Fruit fly (Drosophila melanogaster) whole organism, embryonic: Measurements from ENCODE around the gene CG7423.

Experiments
- Abd-B ChIP-seq: fragments of 200-800 bp; sonication (Bioruptor generic); optimal IDR thresholded peaks from 2 replicates; lab custom pipeline; 2018; ENCODE audit warnings: missing biosample characterization, mild to moderate bottlenecking, missing genetic modification characterization, moderate library complexity
- BEAF-32 ChIP-seq: fragments of 200-800 bp; sonication (Bioruptor generic); optimal IDR thresholded peaks from 3 replicates; lab custom pipeline; 2017; ENCODE audit warnings: missing biosample characterization, missing genetic modification characterization, mild to moderate bottlenecking, moderate library complexity, missing genetic modification reagents
- Blimp-1 ChIP-seq: fragments of 200-800 bp; sonication (Bioruptor generic); optimal IDR thresholded peaks from 3 replicates; lab custom pipeline; 2018; ENCODE audit warnings: missing biosample characterization, missing genetic modification characterization, mild to moderate bottlenecking, moderate library complexity, missing genetic modification reagents
- CG10274 ChIP-seq: fragments of 200-800 bp; sonication (Bioruptor generic); optimal IDR thresholded peaks from 3 replicates; lab custom pipeline; 2017; ENCODE audit warnings: missing biosample characterization, mild to moderate bottlenecking, missing genetic modification characterization
- CG10366 ChIP-seq: fragments of 200-800 bp; sonication (Bioruptor generic); IDR thresholded peaks from 2 replicates; pipeline ENCODE4 v1.3.6; 2022; ENCODE audit warnings: missing biosample characterization, missing genetic modification characterization
- CG12219 ChIP-seq: fragments of 200-800 bp; sonication (Bioruptor generic); optimal IDR thresholded peaks from 3 replicates; lab custom pipeline; 2018; ENCODE audit warnings: missing biosample characterization, mild to moderate bottlenecking, missing genetic modification characterization
- CG13424 ChIP-seq: fragments of 200-800 bp; sonication (Bioruptor generic); optimal IDR thresholded peaks from 2 replicates; lab custom pipeline; 2019; ENCODE audit warnings: missing biosample characterization, mild to moderate bottlenecking, missing genetic modification characterization, moderate library complexity
- CG14441 ChIP-seq: fragments of 200-800 bp; sonication (Bioruptor generic); IDR thresholded peaks from 2 replicates; pipeline ENCODE4 v1.3.6; 2022; ENCODE audit warnings: missing biosample characterization, missing genetic modification characterization
- CG15011 ChIP-seq: fragments of 200-800 bp; sonication (Bioruptor generic); optimal IDR thresholded peaks from 3 replicates; lab custom pipeline; 2018; ENCODE audit warnings: missing biosample characterization, mild to moderate bottlenecking, missing genetic modification characterization
- CG16815 ChIP-seq: fragments of 200-800 bp; sonication (Bioruptor generic); optimal IDR thresholded peaks from 3 replicates; lab custom pipeline; 2017; ENCODE audit warnings: missing biosample characterization, mild to moderate bottlenecking, missing genetic modification characterization
- CG2202 ChIP-seq: fragments of 200-800 bp; sonication (Bioruptor generic); optimal IDR thresholded peaks from 2 replicates; lab custom pipeline; 2018; ENCODE audit warnings: missing biosample characterization, mild to moderate bottlenecking, missing genetic modification characterization
- CG2712 ChIP-seq: fragments of 200-800 bp; optimal IDR thresholded peaks from 3 replicates; lab custom pipeline; 2019; ENCODE audit warnings: missing biosample characterization, mild to moderate bottlenecking, missing genetic modification characterization, moderate library complexity
- CG31441 ChIP-seq: fragments of 200-800 bp; sonication (Bioruptor generic); IDR thresholded peaks from 2 replicates; pipeline ENCODE4 v1.3.6; 2022; ENCODE audit warnings: missing biosample characterization, missing genetic modification characterization
- CG32772 ChIP-seq: fragments of 200-800 bp; sonication (Bioruptor generic); IDR thresholded peaks from 2 replicates; pipeline ENCODE4 v1.3.6; 2022; ENCODE audit warnings: missing biosample characterization, missing genetic modification characterization
- CG4617 ChIP-seq: fragments of 200-800 bp; sonication (Bioruptor generic); optimal IDR thresholded peaks from 3 replicates; lab custom pipeline; 2016; ENCODE audit warnings: missing biosample characterization, missing genetic modification characterization, borderline replicate concordance
- CG4820 ChIP-seq: fragments of 200-800 bp; sonication (Bioruptor generic); optimal IDR thresholded peaks from 3 replicates; lab custom pipeline; 2016; ENCODE audit warnings: missing biosample characterization, missing genetic modification characterization
- CG5245 ChIP-seq: fragments of 200-800 bp; sonication (Bioruptor generic); optimal IDR thresholded peaks from 3 replicates; lab custom pipeline; 2016; ENCODE audit warnings: missing biosample characterization, missing genetic modification characterization
- CG7786 ChIP-seq: fragments of 200-800 bp; sonication (Bioruptor generic); optimal IDR thresholded peaks from 2 replicates; lab custom pipeline; 2016; ENCODE audit warnings: missing biosample characterization, missing genetic modification characterization
- CG7987 ChIP-seq: fragments of 200-800 bp; sonication (Bioruptor generic); optimal IDR thresholded peaks from 2 replicates; lab custom pipeline; 2018; ENCODE audit warnings: missing biosample characterization, mild to moderate bottlenecking, missing genetic modification characterization, moderate library complexity
- CG8944 ChIP-seq: fragments of 200-800 bp; sonication (Bioruptor generic); optimal IDR thresholded peaks from 3 replicates; lab custom pipeline; 2016; ENCODE audit warnings: missing biosample characterization, missing genetic modification characterization
- CG9215 ChIP-seq: fragments of 200-800 bp; sonication (Bioruptor generic); IDR thresholded peaks from 2 replicates; pipeline ENCODE4 v1.3.6; 2022; ENCODE audit warnings: missing biosample characterization, missing genetic modification characterization
- CG9817 ChIP-seq: fragments of 200-800 bp; sonication (Bioruptor generic); optimal IDR thresholded peaks from 2 replicates; lab custom pipeline; 2018; ENCODE audit warnings: missing biosample characterization, mild to moderate bottlenecking, missing genetic modification characterization, moderate library complexity
- CrebB ChIP-seq: fragments of 200-800 bp; sonication (Bioruptor generic); optimal IDR thresholded peaks from 3 replicates; lab custom pipeline; 2018; ENCODE audit warnings: missing biosample characterization, mild to moderate bottlenecking, missing genetic modification characterization
- Dad ChIP-seq: fragments of 200-800 bp; sonication (Bioruptor generic); optimal IDR thresholded peaks from 3 replicates; lab custom pipeline; 2016; ENCODE audit warnings: missing biosample characterization, missing genetic modification characterization
- Dip3 ChIP-seq: fragments of 200-800 bp; sonication (Bioruptor generic); optimal IDR thresholded peaks from 3 replicates; lab custom pipeline; 2016; ENCODE audit warnings: missing biosample characterization, missing genetic modification characterization
- E2f1 ChIP-seq: fragments of 200-800 bp; sonication (Bioruptor generic); IDR thresholded peaks from 2 replicates; pipeline ENCODE4 v1.3.6; 2022; ENCODE audit warnings: missing biosample characterization, missing genetic modification characterization
- Fer2 ChIP-seq: fragments of 200-800 bp; sonication (Bioruptor generic); optimal IDR thresholded peaks from 2 replicates; lab custom pipeline; 2018; ENCODE audit warnings: missing biosample characterization, mild to moderate bottlenecking, missing genetic modification characterization, moderate library complexity
- HLH3B ChIP-seq: fragments of 200-800 bp; sonication (Bioruptor generic); IDR thresholded peaks from 2 replicates; pipeline ENCODE4 v1.3.6; 2022; ENCODE audit warnings: missing biosample characterization, missing genetic modification characterization
- Lhr ChIP-seq: fragments of 200-800 bp; sonication (Bioruptor generic); optimal IDR thresholded peaks from 3 replicates; lab custom pipeline; 2017; ENCODE audit warnings: mild to moderate bottlenecking, missing biosample characterization, missing genetic modification reagents, missing genetic modification characterization
- Lim3 ChIP-seq: fragments of 200-800 bp; sonication (Bioruptor generic); IDR thresholded peaks from 2 replicates; pipeline ENCODE4 v1.3.6; 2022; ENCODE audit warnings: missing biosample characterization, missing genetic modification characterization
- NFAT ChIP-seq: fragments of 200-800 bp; sonication (Bioruptor generic); IDR thresholded peaks from 2 replicates; pipeline ENCODE4 v1.3.6; 2022; ENCODE audit warnings: missing biosample characterization, missing genetic modification characterization
- Nf-YB ChIP-seq: fragments of 200-800 bp; sonication (Bioruptor generic); optimal IDR thresholded peaks from 3 replicates; lab custom pipeline; 2019; ENCODE audit warnings: missing biosample characterization, mild to moderate bottlenecking, missing genetic modification characterization, moderate library complexity
- az2 ChIP-seq: fragments of 200-800 bp; sonication (Bioruptor generic); optimal IDR thresholded peaks from 3 replicates; lab custom pipeline; 2016; ENCODE audit warnings: missing biosample characterization, missing genetic modification characterization
- chn ChIP-seq: fragments of 200-800 bp; sonication (Bioruptor generic); optimal IDR thresholded peaks from 2 replicates; lab custom pipeline; 2016; ENCODE audit warnings: missing biosample characterization, missing genetic modification characterization
- crp ChIP-seq, 2 experiments: fragments of 200-800 bp; sonication (Bioruptor generic); optimal IDR thresholded peaks; 2 replicates in 1 of 2; 3 replicates in 1 of 2; lab custom pipeline; 2017; ENCODE audit warnings: missing biosample characterization in 2 of 2, missing genetic modification characterization in 2 of 2, mild to moderate bottlenecking in 1 of 2, moderate library complexity in 1 of 2
- ems ChIP-seq: fragments of 200-800 bp; sonication (Bioruptor generic); optimal IDR thresholded peaks from 3 replicates; lab custom pipeline; 2016; ENCODE audit warnings: missing biosample characterization, missing genetic modification characterization
- eve ChIP-seq, 2 experiments: fragments of >200 bp; optimal IDR thresholded peaks; 2 replicates each; lab custom pipeline; 2017; ENCODE audit warnings: missing biosample characterization in 2 of 2, missing genetic modification characterization in 2 of 2
- eyg ChIP-seq: fragments of 200-800 bp; sonication (Bioruptor generic); optimal IDR thresholded peaks from 3 replicates; lab custom pipeline; 2016; ENCODE audit warnings: missing biosample characterization, missing genetic modification characterization
- fd64A ChIP-seq: fragments of 200-800 bp; sonication (Bioruptor generic); optimal IDR thresholded peaks from 3 replicates; lab custom pipeline; 2018; ENCODE audit warnings: missing biosample characterization, mild to moderate bottlenecking, missing genetic modification characterization
- gcm2 ChIP-seq: fragments of 200-800 bp; sonication (Bioruptor generic); optimal IDR thresholded peaks from 2 replicates; lab custom pipeline; 2016; ENCODE audit warnings: missing biosample characterization, missing genetic modification characterization
- hth ChIP-seq: fragments of >200 bp; optimal IDR thresholded peaks from 2 replicates; lab custom pipeline; 2017; ENCODE audit warnings: inconsistent platforms
- insv ChIP-seq, 2 experiments: fragments of 200-800 bp; sonication (Bioruptor generic); optimal IDR thresholded peaks; 3 replicates each; lab custom pipeline; 2016 to 2018; ENCODE audit warnings: missing biosample characterization in 2 of 2, missing genetic modification characterization in 2 of 2
- org-1 ChIP-seq: fragments of 200-800 bp; sonication (Bioruptor generic); optimal IDR thresholded peaks from 2 replicates; lab custom pipeline; 2017; ENCODE audit warnings: missing biosample characterization, missing genetic modification characterization
- otp ChIP-seq: fragments of 200-800 bp; sonication (Bioruptor generic); IDR thresholded peaks from 3 replicates; pipeline ENCODE4, ENCODE4 v1.3.6; 2022; ENCODE audit warnings: missing biosample characterization, missing genetic modification characterization
- pb ChIP-seq: fragments of 200-800 bp; sonication (Bioruptor generic); optimal IDR thresholded peaks from 3 replicates; lab custom pipeline; 2016; ENCODE audit warnings: missing biosample characterization, missing genetic modification characterization
- pfk ChIP-seq: fragments of 200-800 bp; sonication (Bioruptor generic); optimal IDR thresholded peaks from 2 replicates; lab custom pipeline; 2018; ENCODE audit warnings: missing biosample characterization, mild to moderate bottlenecking, missing genetic modification characterization, moderate library complexity
- salm ChIP-seq: fragments of 200-800 bp; sonication (Bioruptor generic); optimal IDR thresholded peaks from 2 replicates; lab custom pipeline; 2018; ENCODE audit warnings: missing biosample characterization, mild to moderate bottlenecking, missing genetic modification characterization
- seq ChIP-seq: fragments of 200-800 bp; sonication (Bioruptor generic); IDR thresholded peaks from 2 replicates; pipeline ENCODE4 v1.3.6; 2022; ENCODE audit warnings: missing biosample characterization, missing genetic modification characterization
- shn ChIP-seq: fragments of 200-800 bp; sonication (Bioruptor generic); optimal IDR thresholded peaks from 3 replicates; lab custom pipeline; 2016; ENCODE audit warnings: missing biosample characterization, missing genetic modification characterization
- ttk ChIP-seq: fragments of 200-800 bp; sonication (Bioruptor generic); IDR thresholded peaks from 2 replicates; pipeline ENCODE4 v2.1.2; 2022; ENCODE audit warnings: missing biosample characterization, missing genetic modification characterization
- wdn ChIP-seq: fragments of 200-800 bp; sonication (Bioruptor generic); IDR thresholded peaks from 2 replicates; pipeline ENCODE4 v1.3.6; 2022; ENCODE audit warnings: missing biosample characterization, missing genetic modification characterization

The CG7423 gene

dm6 chrX:19106842-19107557, 23.9 kb upstream of the CG7423 start (continued):
- no peak for TF ChIP-seq NFAT
- peak; percentile 1 for TF ChIP-seq CG12219 (GFP tag; lab: Kevin White, UChicago)
- no peak for TF ChIP-seq az2 (GFP tag; lab: Kevin White, UChicago)
- peak; percentile 56 for TF ChIP-seq Abd-B (GFP tag; lab: Kevin White, UChicago)
- TF ChIP-seq E2f1 (GFP tag; lab: Robert Waterston, UW) = peak; percentile 32; the same call in 1 of the 2 replicates
- no peak for TF ChIP-seq CG32772 (GFP tag; lab: Robert Waterston, UW)
- no peak for TF ChIP-seq hth (lab: Kevin White, UChicago)
- TF ChIP-seq insv (GFP tag; optimal IDR thresholded peaks at IDR 0.05; lab: Kevin White, UChicago) = no peak
- no peak for TF ChIP-seq ttk
- TF ChIP-seq CG7987 (GFP tag; lab: Kevin White, UChicago) = no peak
- no peak for TF ChIP-seq ems (GFP tag; lab: Kevin White, UChicago)
- TF ChIP-seq CG15011 (GFP tag; lab: Kevin White, UChicago) = no peak
- TF ChIP-seq CG5245 (GFP tag; lab: Kevin White, UChicago) = no peak
- TF ChIP-seq HLH3B (GFP tag; lab: Robert Waterston, UW) = peak; percentile 42; the same call in 1 of the 2 replicates
- peak; percentile 39; the same call in 1 of the 2 replicates for TF ChIP-seq CG31441 (GFP tag; lab: Robert Waterston, UW)
- no peak for TF ChIP-seq CG10366 (GFP tag; lab: Robert Waterston, UW)
- TF ChIP-seq gcm2 (GFP tag; lab: Kevin White, UChicago) = no peak
- no peak for TF ChIP-seq otp
- peak; percentile 39 for TF ChIP-seq CG2712 (tag; lab: Kevin White, UChicago)
- TF ChIP-seq fd64A (GFP tag; lab: Kevin White, UChicago) = no peak
- TF ChIP-seq Blimp-1 = peak; percentile 13
- TF ChIP-seq CG4820 = peak; percentile 44
- no peak for TF ChIP-seq pb (GFP tag; lab: Kevin White, UChicago)
- TF ChIP-seq CG16815 (GFP tag; lab: Kevin White, UChicago) = peak; percentile 11
- TF ChIP-seq salm (tag; lab: Kevin White, UChicago) = no peak
- no peak for TF ChIP-seq CG14441 (GFP tag; lab: Robert Waterston, UW)
- TF ChIP-seq wdn (GFP tag; lab: Robert Waterston, UW) = no peak
- TF ChIP-seq CG8944 (GFP tag; lab: Kevin White, UChicago) = no peak
- TF ChIP-seq CG9215 (GFP tag; lab: Robert Waterston, UW) = peak; percentile 26; the same call in 1 of the 2 replicates
- TF ChIP-seq Nf-YB (GFP tag; lab: Kevin White, UChicago) = no peak
- no peak for TF ChIP-seq CG7786
- TF ChIP-seq CG10274 (GFP tag; lab: Kevin White, UChicago) = peak; percentile 10
- TF ChIP-seq Dip3 = no peak
- TF ChIP-seq pfk (GFP tag; lab: Kevin White, UChicago) = no peak
- TF ChIP-seq CrebB (tag; lab: Kevin White, UChicago) = no peak
- TF ChIP-seq CG2202 (tag; lab: Kevin White, UChicago) = no peak
- no peak for TF ChIP-seq Lhr (GFP tag; lab: Kevin White, UChicago)
- TF ChIP-seq eve (GFP tag; optimal IDR thresholded peaks at IDR 0.05; lab: Kevin White, UChicago) = peak in 1 of 2 experiments; percentile 78
- TF ChIP-seq CG9817 (tag; lab: Kevin White, UChicago) = peak; percentile 37
- TF ChIP-seq Dad (GFP tag; lab: Kevin White, UChicago) = no peak
- peak; percentile 18 for TF ChIP-seq chn (GFP tag; lab: Kevin White, UChicago)
- TF ChIP-seq crp (GFP tag; optimal IDR thresholded peaks at IDR 0.05; lab: Kevin White, UChicago) = no peak
- no peak for TF ChIP-seq Fer2 (tag; lab: Kevin White, UChicago)
- TF ChIP-seq shn (GFP tag; lab: Kevin White, UChicago) = peak; percentile 17
- TF ChIP-seq eyg (GFP tag; lab: Kevin White, UChicago) = no peak
- no peak for TF ChIP-seq CG4617 (GFP tag; lab: Kevin White, UChicago)
- TF ChIP-seq seq = no peak
- TF ChIP-seq Lim3 (GFP tag; lab: Robert Waterston, UW) = no peak
- no peak for TF ChIP-seq org-1 (GFP tag; lab: Kevin White, UChicago)
- no peak for TF ChIP-seq BEAF-32
- peak; percentile 50 for TF ChIP-seq CG13424
